Fruit fly (Drosophila melanogaster): ENCODE results near the gene CG4297.

CG4297 gene

dm6 chr2L:478749-479482 lies 6.9 kb upstream of the CG4297 start (continued):
- TF ChIP-seq acj6 (GFP tag; optimal IDR thresholded peaks at IDR 0.05) (peak; percentile 29), Sox15 (GFP tag; optimal IDR thresholded peaks at IDR 0.05) (no peak), CG32006 (GFP tag; optimal IDR thresholded peaks at IDR 0.05) (peak; percentile 86), CG11762 (GFP tag; optimal IDR thresholded peaks at IDR 0.05; ENCODE audit: insufficient read depth) (peak; percentile 83), dsx (GFP tag; optimal IDR thresholded peaks at IDR 0.05; ENCODE audit: poor library complexity, severe bottlenecking) (peak; percentile 87), CG11902 (GFP tag; optimal IDR thresholded peaks at IDR 0.05) (no peak), esn (GFP tag; optimal IDR thresholded peaks at IDR 0.05) (peak; percentile 4), Sox14 (GFP tag; optimal IDR thresholded peaks at IDR 0.05) (peak; percentile 89), Gug (GFP tag; IDR thresholded peaks at IDR 0.05) (no peak), CG16779 (tag; optimal IDR thresholded peaks at IDR 0.05) (peak; percentile 98), CG10631 (GFP tag; optimal IDR thresholded peaks at IDR 0.05) (no peak), CG6163 (GFP tag; IDR thresholded peaks at IDR 0.05) (no peak), Ets96B (tag; optimal IDR thresholded peaks at IDR 0.05) (peak; percentile 85), CG31627 (GFP tag; optimal IDR thresholded peaks at IDR 0.05) (no peak), Eip75B (GFP tag; optimal IDR thresholded peaks at IDR 0.05) (peak; percentile 75), CG3032 (tag; optimal IDR thresholded peaks at IDR 0.05) (peak; percentile 82), svp (GFP tag) (peak; percentile 62), CG15336 (GFP tag; IDR thresholded peaks at IDR 0.05) (no peak), CG8319 (GFP tag; optimal IDR thresholded peaks at IDR 0.05) (peak; percentile 67), CG6808 (GFP tag; optimal IDR thresholded peaks at IDR 0.05) (peak; percentile 99)

dm6 chr2L:478173-478572 lies 6.2 kb upstream of the CG4297 start:
- TF ChIP-seq vri (GFP tag; optimal IDR thresholded peaks at IDR 0.05), result no peak
- peak; percentile 11 for TF ChIP-seq svp (GFP tag)

- TF ChIP-seq Sox15 (GFP tag; optimal IDR thresholded peaks at IDR 0.05) (no peak), vri (GFP tag; optimal IDR thresholded peaks at IDR 0.05) (no peak), Hr4 (GFP tag; optimal IDR thresholded peaks at IDR 0.05) (no peak), fd85E (GFP tag; optimal IDR thresholded peaks at IDR 0.05) (no peak)
Observed at dm6 chr2L:475920-476319, 3.9 kb upstream of the CG4297 start, which contains the start of gene ush. Gene ush, plus strand, starts transcription at chr2L:476220.

dm6 chr2L:472829-473228 lies 829 bp upstream of the CG4297 start, which contains the start of gene MED15:
Gene MED15, plus strand, starts transcription at chr2L:473013.
- TF ChIP-seq achi (GFP tag; optimal IDR thresholded peaks at IDR 0.05) (peak; percentile 72), Eip93F (GFP tag; optimal IDR thresholded peaks at IDR 0.05) (no peak)

dm6 chr2L:471021-471479 lies 950 bp downstream of the CG4297 start:
- TF ChIP-seq CG6854 (GFP tag; optimal IDR thresholded peaks at IDR 0.05) (no peak), pdm3 (GFP tag; optimal IDR thresholded peaks at IDR 0.05) (peak; percentile 46), fkh (GFP tag; optimal IDR thresholded peaks at IDR 0.05) (no peak), CG15336 (GFP tag; IDR thresholded peaks at IDR 0.05) (no peak), esn (GFP tag; optimal IDR thresholded peaks at IDR 0.05) (peak; percentile 62), topi (GFP tag; optimal IDR thresholded peaks at IDR 0.05) (peak; percentile 34), Eip75B (GFP tag; optimal IDR thresholded peaks at IDR 0.05) (peak; percentile 11), dsx (GFP tag; optimal IDR thresholded peaks at IDR 0.05; ENCODE audit: poor library complexity, severe bottlenecking) (peak; percentile 43), eg (GFP tag; IDR thresholded peaks at IDR 0.05) (peak; percentile 79), Eip93F (GFP tag; optimal IDR thresholded peaks at IDR 0.05) (no peak), CG11294 (GFP tag; IDR thresholded peaks at IDR 0.05) (no peak; the same call in 1 of the 2 replicates), salr (GFP tag; optimal IDR thresholded peaks at IDR 0.05) (no peak), Hr39 (GFP tag; optimal IDR thresholded peaks at IDR 0.05) (no peak), cyc (GFP tag; optimal IDR thresholded peaks at IDR 0.05) (peak; percentile 2), fd85E (GFP tag; optimal IDR thresholded peaks at IDR 0.05) (no peak), CG10669 (GFP tag; optimal IDR thresholded peaks at IDR 0.05) (peak; percentile 45), CG9139 (GFP tag; optimal IDR thresholded peaks at IDR 0.05) (peak; percentile 2), CG1621 (tag; optimal IDR thresholded peaks at IDR 0.05) (no peak), Sox14 (GFP tag; optimal IDR thresholded peaks at IDR 0.05) (no peak), CG8119 (GFP tag; IDR thresholded peaks at IDR 0.05) (no peak), CG34406 (GFP tag; optimal IDR thresholded peaks at IDR 0.05) (peak; percentile 35), Blimp-1 (GFP tag; optimal IDR thresholded peaks at IDR 0.05) (peak; percentile 49), CG6163 (GFP tag; IDR thresholded peaks at IDR 0.05) (peak; percentile 81; the same call in 2 of the 3 replicates), CG11762 (GFP tag; optimal IDR thresholded peaks at IDR 0.05; ENCODE audit: insufficient read depth) (peak; percentile 49), svp (GFP tag) (peak; percentile 46), Sox102F (GFP tag; optimal IDR thresholded peaks at IDR 0.05) (peak; percentile 25)

All from whole organism, prepupa.